Worm (Caenorhabditis elegans) whole organism, young adult: ENCODE measurements around the gene F55F10.3.

ENCODE experiments used
- C17E4.6 ChIP-seq: fragments of 200-800 bp; sonication (Bioruptor generic); IDR thresholded peaks from 2 replicates; pipeline ENCODE4 v1.3.6; 2022; ENCODE audit warnings: missing genetic modification reagents, missing genetic modification characterization, missing compliant biosample characterization
- F22D6.2 ChIP-seq: sonication (generic microtip); optimal IDR thresholded peaks from 2 replicates; lab custom pipeline; 2016; ENCODE audit warnings: mild to moderate bottlenecking, missing genetic modification characterization, missing compliant biosample characterization
- F37B4.10 ChIP-seq: fragments of 200-800 bp; sonication (Bioruptor generic); IDR thresholded peaks from 2 replicates; pipeline ENCODE4 v1.3.6; 2022; ENCODE audit warnings: missing genetic modification characterization, missing compliant biosample characterization
- F49E8.2 ChIP-seq: sonication (generic microtip); optimal IDR thresholded peaks from 3 replicates; lab custom pipeline; 2017; ENCODE audit warnings: missing genetic modification characterization, mild to moderate bottlenecking, missing compliant biosample characterization, antibody characterized with exemption, moderate library complexity; ENCODE audit not compliant: insufficient read depth
- F52B5.7 ChIP-seq: sonication (generic microtip); optimal IDR thresholded peaks from 2 replicates; lab custom pipeline; 2016; ENCODE audit warnings: mild to moderate bottlenecking, missing genetic modification characterization, missing compliant biosample characterization
- K12H6.12 ChIP-seq: fragments of 200-800 bp; sonication (Bioruptor generic); optimal IDR thresholded peaks from 2 replicates; lab custom pipeline; 2018; ENCODE audit warnings: mild to moderate bottlenecking, missing genetic modification characterization, missing compliant biosample characterization
- T07F8.4 ChIP-seq: sonication (generic microtip); optimal IDR thresholded peaks from 2 replicates; lab custom pipeline; 2016; ENCODE audit warnings: mild to moderate bottlenecking, missing genetic modification characterization, moderate library complexity, missing compliant biosample characterization
- Y53G8AR.9 ChIP-seq: fragments of 200-800 bp; sonication (Bioruptor generic); conservative IDR thresholded peaks from 2 replicates; pipeline ENCODE4 v1.3.6; 2022; ENCODE audit warnings: missing genetic modification reagents, missing genetic modification characterization, missing compliant biosample characterization
- Y95B8A.8 ChIP-seq: fragments of 200-800 bp; sonication (Bioruptor generic); IDR thresholded peaks from 2 replicates; pipeline ENCODE4 v1.3.6; 2022; ENCODE audit warnings: missing genetic modification reagents, missing genetic modification characterization, missing compliant biosample characterization
- atf-7 ChIP-seq: sonication (generic microtip); optimal IDR thresholded peaks from 2 replicates; lab custom pipeline; 2017; ENCODE audit warnings: mild to moderate bottlenecking, missing genetic modification characterization, missing compliant biosample characterization
- athp-1 ChIP-seq: sonication (generic microtip); optimal IDR thresholded peaks from 2 replicates; lab custom pipeline; 2017; ENCODE audit warnings: mild to moderate bottlenecking, missing genetic modification characterization, missing compliant biosample characterization
- attf-3 ChIP-seq: fragments of 200-800 bp; sonication (Bioruptor generic); conservative IDR thresholded peaks from 2 replicates; pipeline ENCODE4 v1.3.6; 2022; ENCODE audit warnings: missing genetic modification reagents, missing genetic modification characterization, missing compliant biosample characterization
- attf-5 ChIP-seq: fragments of 200-800 bp; sonication (Bioruptor generic); optimal IDR thresholded peaks from 2 replicates; lab custom pipeline; 2018; ENCODE audit warnings: mild to moderate bottlenecking, missing genetic modification characterization, missing compliant biosample characterization
- attf-6 ChIP-seq: fragments of 200-800 bp; sonication (Bioruptor generic); IDR thresholded peaks from 2 replicates; pipeline ENCODE4 v1.3.6; 2022; ENCODE audit warnings: missing genetic modification reagents, missing genetic modification characterization, missing compliant biosample characterization
- cebp-2 ChIP-seq: fragments of 200-800 bp; sonication (Bioruptor generic); IDR thresholded peaks from 2 replicates; pipeline ENCODE4 v1.3.6; 2022; ENCODE audit warnings: missing genetic modification characterization, missing compliant biosample characterization
- ceh-27 ChIP-seq: fragments of 200-800 bp; sonication (Bioruptor generic); optimal IDR thresholded peaks from 2 replicates; lab custom pipeline; 2018; ENCODE audit warnings: mild to moderate bottlenecking, missing genetic modification characterization, moderate library complexity, missing compliant biosample characterization
- ceh-91 ChIP-seq: fragments of 200-800 bp; sonication (Bioruptor generic); IDR thresholded peaks from 2 replicates; pipeline ENCODE4 v1.3.6; 2022; ENCODE audit warnings: missing genetic modification reagents, missing genetic modification characterization, missing compliant biosample characterization
- egl-18 ChIP-seq: fragments of 200-800 bp; sonication (Bioruptor generic); IDR thresholded peaks from 2 replicates; pipeline ENCODE4 v1.3.6; 2022; ENCODE audit warnings: missing genetic modification reagents, missing genetic modification characterization, missing compliant biosample characterization
- egl-44 ChIP-seq: fragments of 200-800 bp; sonication (Bioruptor generic); IDR thresholded peaks from 2 replicates; pipeline ENCODE4 v1.3.6; 2022; ENCODE audit warnings: missing genetic modification reagents, missing genetic modification characterization, missing compliant biosample characterization
- egrh-3 ChIP-seq: fragments of 200-800 bp; sonication (Bioruptor generic); IDR thresholded peaks from 2 replicates; pipeline ENCODE4 v1.3.6; 2022; ENCODE audit warnings: missing genetic modification reagents, missing genetic modification characterization, missing compliant biosample characterization
- ekl-4 ChIP-seq: fragments of 200-800 bp; sonication (Bioruptor generic); IDR thresholded peaks from 2 replicates; pipeline ENCODE4 v1.3.6; 2022; ENCODE audit warnings: missing genetic modification reagents, missing genetic modification characterization, missing compliant biosample characterization
- ets-4 ChIP-seq: fragments of 200-800 bp; sonication (Bioruptor generic); optimal IDR thresholded peaks from 2 replicates; lab custom pipeline; 2018; ENCODE audit warnings: mild to moderate bottlenecking, missing genetic modification characterization, missing compliant biosample characterization
- hlh-12 ChIP-seq: sonication (generic microtip); optimal IDR thresholded peaks from 2 replicates; lab custom pipeline; 2016; ENCODE audit warnings: missing genetic modification characterization, missing compliant biosample characterization
- hmg-1.2 ChIP-seq: fragments of 200-800 bp; sonication (Bioruptor generic); IDR thresholded peaks from 2 replicates; pipeline ENCODE4 v1.3.6; 2022; ENCODE audit warnings: missing genetic modification reagents, missing genetic modification characterization, missing compliant biosample characterization
- lag-1 ChIP-seq: fragments of 200-800 bp; sonication (Bioruptor generic); IDR thresholded peaks from 2 replicates; pipeline ENCODE4 v1.3.6; 2022; ENCODE audit warnings: missing genetic modification reagents, missing genetic modification characterization, missing compliant biosample characterization
- let-607 ChIP-seq, 2 experiments: fragments of 200-800 bp in 1 of 2; sonication (Bioruptor generic) in 1 of 2; sonication (generic microtip) in 1 of 2; optimal IDR thresholded peaks; 2 replicates each; lab custom pipeline; 2016 to 2018; ENCODE audit warnings: mild to moderate bottlenecking in 2 of 2, missing compliant biosample characterization in 2 of 2, missing genetic modification characterization in 2 of 2, moderate library complexity in 2 of 2, missing genotype in 1 of 2
- lin-54 ChIP-seq: fragments of 200-800 bp; sonication (Bioruptor generic); optimal IDR thresholded peaks from 2 replicates; lab custom pipeline; 2018; ENCODE audit warnings: mild to moderate bottlenecking, missing genetic modification characterization, missing compliant biosample characterization
- madf-10 ChIP-seq: sonication (generic microtip); optimal IDR thresholded peaks from 2 replicates; lab custom pipeline; 2016; ENCODE audit warnings: mild to moderate bottlenecking, missing genetic modification characterization, missing compliant biosample characterization
- madf-8 ChIP-seq: fragments of 200-800 bp; sonication (Bioruptor generic); conservative IDR thresholded peaks from 2 replicates; pipeline ENCODE4 v1.3.6; 2022; ENCODE audit warnings: missing genetic modification reagents, missing genetic modification characterization, missing compliant biosample characterization
- mcd-1 ChIP-seq: fragments of 200-800 bp; sonication (Bioruptor generic); IDR thresholded peaks from 2 replicates; pipeline ENCODE4 v1.3.6; 2022; ENCODE audit warnings: missing genetic modification reagents, missing genetic modification characterization, missing compliant biosample characterization
- mel-28 ChIP-seq: sonication (generic microtip); optimal IDR thresholded peaks from 2 replicates; lab custom pipeline; 2016; ENCODE audit warnings: borderline replicate concordance, mild to moderate bottlenecking, missing genetic modification characterization, missing compliant biosample characterization
- nfya-2 ChIP-seq: fragments of 200-800 bp; sonication (Bioruptor generic); IDR thresholded peaks from 2 replicates; pipeline ENCODE4 v1.3.6; 2022; ENCODE audit warnings: missing genetic modification reagents, missing genetic modification characterization, missing compliant biosample characterization
- nfyb-1 ChIP-seq: fragments of 200-800 bp; sonication (Bioruptor generic); IDR thresholded peaks from 2 replicates; pipeline ENCODE4 v1.3.6; 2022; ENCODE audit warnings: missing genetic modification reagents, missing genetic modification characterization, missing compliant biosample characterization
- nhr-80 ChIP-seq: sonication (generic microtip); optimal IDR thresholded peaks from 2 replicates; lab custom pipeline; 2016; ENCODE audit warnings: missing genetic modification characterization, missing compliant biosample characterization
- repo-1 ChIP-seq: sonication (generic microtip); optimal IDR thresholded peaks from 2 replicates; lab custom pipeline; 2017; ENCODE audit warnings: mild to moderate bottlenecking, missing genetic modification characterization, missing compliant biosample characterization
- rpc-1 ChIP-seq, 2 experiments: fragments of 150-350 bp in 1 of 2; sonication (generic microtip) in 1 of 2; optimal IDR thresholded peaks; 2 replicates each; lab custom pipeline; 2014 to 2018; ENCODE audit warnings: missing biosample characterization in 1 of 2, missing genetic modification characterization in 1 of 2, missing genetic modification reagents in 1 of 2, missing genotype in 1 of 2
- sea-2 ChIP-seq: fragments of 200-800 bp; sonication (Bioruptor generic); IDR thresholded peaks from 2 replicates; pipeline ENCODE4 v1.3.6; 2022; ENCODE audit warnings: missing genetic modification characterization, missing compliant biosample characterization
- somi-1 ChIP-seq: fragments of 200-800 bp; sonication (Bioruptor generic); optimal IDR thresholded peaks from 2 replicates; lab custom pipeline; 2018; ENCODE audit warnings: mild to moderate bottlenecking, missing genetic modification characterization, missing compliant biosample characterization
- tbp1 ChIP-seq: fragments of 200-800 bp; sonication (Bioruptor generic); optimal IDR thresholded peaks from 2 replicates; lab custom pipeline; 2018; ENCODE audit warnings: mild to moderate bottlenecking, missing genetic modification characterization, missing compliant biosample characterization
- unc-130 ChIP-seq: sonication (generic microtip); optimal IDR thresholded peaks from 2 replicates; lab custom pipeline; 2016; ENCODE audit warnings: missing genetic modification reagents, missing genetic modification characterization, missing compliant biosample characterization
- xnd-1 ChIP-seq: sonication (generic microtip); optimal IDR thresholded peaks from 2 replicates; lab custom pipeline; 2016; ENCODE audit warnings: missing genotype, missing genetic modification reagents, missing genetic modification characterization, missing compliant biosample characterization
- zfh-2 ChIP-seq: fragments of 200-800 bp; sonication (Bioruptor generic); conservative IDR thresholded peaks from 2 replicates; pipeline ENCODE4 v1.3.6; 2022; ENCODE audit warnings: missing genetic modification reagents, missing genetic modification characterization, missing compliant biosample characterization
- ztf-18 ChIP-seq: sonication (generic microtip); optimal IDR thresholded peaks from 2 replicates; lab custom pipeline; 2016; ENCODE audit warnings: missing genotype, mild to moderate bottlenecking, missing genetic modification characterization, missing compliant biosample characterization
- ztf-26 ChIP-seq: sonication (generic microtip); optimal IDR thresholded peaks from 2 replicates; lab custom pipeline; 2017; ENCODE audit warnings: missing genetic modification characterization, missing compliant biosample characterization

The F55F10.3 gene

DNA sequence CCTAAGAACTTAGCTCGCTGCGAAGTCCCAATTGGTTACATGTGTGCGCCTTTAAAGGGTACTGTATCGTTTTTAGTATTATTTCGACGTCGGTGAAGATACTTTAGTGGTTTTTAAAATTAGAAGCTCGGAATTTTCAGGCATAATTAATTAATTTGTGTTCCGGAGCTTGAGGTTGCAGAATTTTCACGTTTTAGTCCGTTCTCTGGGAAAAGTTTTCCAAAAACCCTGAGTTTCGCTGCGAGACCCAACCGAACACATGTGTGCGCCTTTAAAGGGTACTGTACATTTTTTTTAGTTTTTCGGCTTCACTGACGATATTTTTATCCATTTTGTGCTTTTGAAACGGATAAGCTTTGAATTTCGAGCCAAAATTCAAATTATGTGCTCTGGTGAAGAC lies 33.7 kb downstream of the F55F10.3 start (continued):
- no peak for TF ChIP-seq attf-3 (GFP tag; lab: Robert Waterston, UW)
- no peak for TF ChIP-seq ztf-26 (tag; lab: Kevin White, UChicago)
- no peak for TF ChIP-seq unc-130 (GFP tag; lab: Kevin White, UChicago)
- peak; percentile 69 for TF ChIP-seq madf-8 (GFP tag; lab: Robert Waterston, UW)
- peak; percentile 41; the same call in 1 of the 2 replicates for TF ChIP-seq Y53G8AR.9 (GFP tag; lab: Robert Waterston, UW)
- TF ChIP-seq repo-1 = no peak
- no peak for TF ChIP-seq egrh-3
- no peak for TF ChIP-seq F37B4.10 (GFP tag; lab: Robert Waterston, UW)
- peak; percentile 1 for TF ChIP-seq athp-1 (tag; lab: Kevin White, UChicago)
- TF ChIP-seq egl-18 (GFP tag; lab: Robert Waterston, UW) = no peak
- TF ChIP-seq ceh-91 (GFP tag; lab: Robert Waterston, UW) = peak; percentile 63
- no peak for TF ChIP-seq F52B5.7 (tag; lab: Kevin White, UChicago)
- TF ChIP-seq attf-6 (GFP tag; lab: Robert Waterston, UW) = 0 out of 2 replicates have a peak, but pooled peaks have one; percentile 22
- no peak for TF ChIP-seq atf-7
- TF ChIP-seq ets-4 = no peak
- TF ChIP-seq xnd-1 (tag; lab: Kevin White, UChicago) = peak; percentile 87
- no peak for TF ChIP-seq T07F8.4 (tag; lab: Kevin White, UChicago)
- TF ChIP-seq K12H6.12 (tag; lab: Kevin White, UChicago) = no peak
- TF ChIP-seq egl-44 (GFP tag; lab: Robert Waterston, UW) = no peak
- no peak for TF ChIP-seq hlh-12 (tag; lab: Kevin White, UChicago)
- TF ChIP-seq somi-1 = no peak
- TF ChIP-seq Y95B8A.8 = peak; percentile 71; the same call in 1 of the 2 replicates
- TF ChIP-seq C17E4.6 (GFP tag; lab: Robert Waterston, UW) = no peak
- TF ChIP-seq F22D6.2 (tag; lab: Kevin White, UChicago) = no peak
- TF ChIP-seq cebp-2 = no peak
- peak; percentile 61 for TF ChIP-seq mcd-1 (GFP tag; lab: Robert Waterston, UW)
- TF ChIP-seq lin-54 = peak; percentile 27
- no peak for TF ChIP-seq sea-2 (GFP tag; lab: Robert Waterston, UW)
- no peak for TF ChIP-seq rpc-1 (optimal IDR thresholded peaks at IDR 0.05; lab: Kevin White, UChicago)
- TF ChIP-seq rpc-1 (tag; optimal IDR thresholded peaks at IDR 0.05; lab: Kevin White, UChicago) = no peak
- peak; percentile 17 for TF ChIP-seq tbp1 (GFP tag; lab: Kevin White, UChicago)
- no peak for TF ChIP-seq nhr-80 (tag; lab: Kevin White, UChicago)
- peak; percentile 54 for TF ChIP-seq F49E8.2 (tag; lab: Kevin White, UChicago)
- TF ChIP-seq madf-10 = no peak
- TF ChIP-seq ceh-27 = no peak
- no peak for TF ChIP-seq ztf-18 (tag; lab: Kevin White, UChicago)
- no peak for TF ChIP-seq zfh-2
- no peak for TF ChIP-seq nfya-2 (GFP tag; lab: Robert Waterston, UW)
- TF ChIP-seq ekl-4 (GFP tag; lab: Robert Waterston, UW) = peak; percentile 60; the same call in 1 of the 2 replicates
- TF ChIP-seq nfyb-1 = no peak
- no peak for TF ChIP-seq mel-28 (tag; lab: Kevin White, UChicago)
- TF ChIP-seq, all 124 proteins: peak for 28

DNA sequence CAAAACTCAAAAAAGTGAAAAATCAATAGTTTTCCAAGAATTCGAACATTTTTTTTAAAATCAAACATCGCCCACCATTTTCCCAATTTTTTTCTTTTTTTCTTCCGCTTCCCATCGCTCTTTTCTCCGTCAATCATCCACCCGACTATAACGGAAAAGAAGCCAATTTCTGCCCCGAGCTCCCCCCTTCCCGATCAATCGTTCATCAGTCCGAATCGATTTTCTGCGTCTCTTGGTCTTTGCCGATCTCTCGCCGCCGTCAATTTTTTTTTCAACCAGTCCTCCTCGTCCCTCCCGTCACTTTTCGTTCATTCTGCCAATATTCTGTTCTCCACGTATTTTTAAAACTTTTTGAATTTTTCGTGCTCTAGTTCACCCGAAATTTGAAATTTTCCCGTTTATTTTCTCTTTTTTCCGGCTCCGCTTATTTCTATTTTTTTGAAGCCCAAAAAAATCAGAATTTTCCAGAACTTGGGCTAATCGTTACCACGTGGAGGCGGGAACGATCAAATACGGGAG lies 34.2 kb downstream of the F55F10.3 start, which contains the start of gene ell-1:
ell-1 (plus strand) TSS at position 469 of the 519 bp plus-strand sequence.
- peak; percentile 29; the same call in 1 of the 2 replicates for TF ChIP-seq hmg-1.2 (GFP tag; lab: Robert Waterston, UW)
- TF ChIP-seq zfh-2 = peak; percentile 61; the same call in 1 of the 2 replicates
- TF ChIP-seq let-607 (tag; optimal IDR thresholded peaks at IDR 0.05; lab: Kevin White, UChicago) = peak in 1 of 2 experiments; percentile 51
- no peak for TF ChIP-seq lag-1 (GFP tag; lab: Robert Waterston, UW)
- TF ChIP-seq attf-5 (GFP tag; lab: Kevin White, UChicago) = peak; percentile 36
- TF ChIP-seq nhr-80 (tag; lab: Kevin White, UChicago) = peak; percentile 96
